Fruit fly (Drosophila melanogaster): ENCODE measurements around the gene Jhbp15.

Gene Jhbp15

dm6 chr3R:21060430-21061245 is 9.9 kb upstream of the Jhbp15 start, which contains the start of gene Mvl:
TSS of gene Mvl (minus strand) at chr3R:21060800.
- no peak for TF ChIP-seq bab1 (GFP tag; optimal IDR thresholded peaks at IDR 0.05)
- peak; percentile 37 for TF ChIP-seq ovo (GFP tag; optimal IDR thresholded peaks at IDR 0.05)
- TF ChIP-seq tj (GFP tag; optimal IDR thresholded peaks at IDR 0.05): peak; percentile 59
- no peak for TF ChIP-seq Crg-1 (GFP tag; optimal IDR thresholded peaks at IDR 0.05)
- peak; percentile 76 for TF ChIP-seq Mnt (GFP tag; optimal IDR thresholded peaks at IDR 0.05)
- TF ChIP-seq cnc (optimal IDR thresholded peaks at IDR 0.05): no peak
- TF ChIP-seq toe (GFP tag; optimal IDR thresholded peaks at IDR 0.05): no peak
- TF ChIP-seq CG7045 (GFP tag; optimal IDR thresholded peaks at IDR 0.05): no peak
- no peak for TF ChIP-seq kay (GFP tag; ENCODE audit: borderline replicate concordance)
- TF ChIP-seq CG14711 (tag; optimal IDR thresholded peaks at IDR 0.05): no peak
- no peak for TF ChIP-seq CG1620 (GFP tag; optimal IDR thresholded peaks at IDR 0.05)
- no peak for TF ChIP-seq CG5204 (GFP tag; optimal IDR thresholded peaks at IDR 0.05)
- peak; percentile 19 for TF ChIP-seq CG12768 (GFP tag; optimal IDR thresholded peaks at IDR 0.05)
- peak; percentile 11 for TF ChIP-seq CG7101 (tag; optimal IDR thresholded peaks at IDR 0.05)
- TF ChIP-seq pad (GFP tag; optimal IDR thresholded peaks at IDR 0.05): peak; percentile 98
- TF ChIP-seq CG11617 (GFP tag; optimal IDR thresholded peaks at IDR 0.05): no peak
- TF ChIP-seq Clk (GFP tag; optimal IDR thresholded peaks at IDR 0.05): no peak
- TF ChIP-seq Hr96 (GFP tag; optimal IDR thresholded peaks at IDR 0.05): no peak
- TF ChIP-seq CG33017 (tag; optimal IDR thresholded peaks at IDR 0.05): no peak
- TF ChIP-seq cic (GFP tag; optimal IDR thresholded peaks at IDR 0.05): peak; percentile 10

- TF ChIP-seq Clk (GFP tag; optimal IDR thresholded peaks at IDR 0.05): no peak
- no peak for TF ChIP-seq Mnt (GFP tag; optimal IDR thresholded peaks at IDR 0.05)
- no peak for TF ChIP-seq toe (GFP tag; optimal IDR thresholded peaks at IDR 0.05)
- TF ChIP-seq tj (GFP tag; optimal IDR thresholded peaks at IDR 0.05): no peak
- TF ChIP-seq Hr96 (GFP tag; optimal IDR thresholded peaks at IDR 0.05): no peak
- TF ChIP-seq cic (GFP tag; optimal IDR thresholded peaks at IDR 0.05): no peak
Observed at dm6 chr3R:21059486-21060356, 8.9 kb upstream of the Jhbp15 start.

dm6 chr3R:21057519-21057918 is 6.7 kb upstream of the Jhbp15 start:
- TF ChIP-seq CG33017 (tag; optimal IDR thresholded peaks at IDR 0.05) (no peak), pad (GFP tag; optimal IDR thresholded peaks at IDR 0.05) (no peak), ovo (GFP tag; optimal IDR thresholded peaks at IDR 0.05) (no peak), Clk (GFP tag; optimal IDR thresholded peaks at IDR 0.05) (no peak), toe (GFP tag; optimal IDR thresholded peaks at IDR 0.05) (no peak), CG14711 (tag; optimal IDR thresholded peaks at IDR 0.05) (no peak), Mnt (GFP tag; optimal IDR thresholded peaks at IDR 0.05) (no peak), cnc (optimal IDR thresholded peaks at IDR 0.05) (no peak), tj (GFP tag; optimal IDR thresholded peaks at IDR 0.05) (no peak), kay (GFP tag; ENCODE audit: borderline replicate concordance) (no peak), CG1620 (GFP tag; optimal IDR thresholded peaks at IDR 0.05) (no peak), CG11617 (GFP tag; optimal IDR thresholded peaks at IDR 0.05) (no peak), Hr96 (GFP tag; optimal IDR thresholded peaks at IDR 0.05) (no peak), CG7045 (GFP tag; optimal IDR thresholded peaks at IDR 0.05) (no peak)

- TF ChIP-seq cnc (optimal IDR thresholded peaks at IDR 0.05) (no peak), ovo (GFP tag; optimal IDR thresholded peaks at IDR 0.05) (no peak), kay (GFP tag; ENCODE audit: borderline replicate concordance) (no peak), CG33017 (tag; optimal IDR thresholded peaks at IDR 0.05) (no peak), CG12768 (GFP tag; optimal IDR thresholded peaks at IDR 0.05) (no peak), CG5204 (GFP tag; optimal IDR thresholded peaks at IDR 0.05) (no peak), CG7045 (GFP tag; optimal IDR thresholded peaks at IDR 0.05) (no peak), bab1 (GFP tag; optimal IDR thresholded peaks at IDR 0.05) (no peak), Clk (GFP tag; optimal IDR thresholded peaks at IDR 0.05) (no peak)
Observed at dm6 chr3R:21048729-21049128, 2.0 kb downstream of the Jhbp15 start, which contains the start of gene CG7079. TSS of gene CG7079 (minus strand) at chr3R:21048829.

dm6 chr3R:21046927-21047326 is 3.8 kb downstream of the Jhbp15 start, which contains the start of gene CG31207:
TSS of gene CG31207 (minus strand) at chr3R:21047027.
- TF ChIP-seq CG33017 (tag; optimal IDR thresholded peaks at IDR 0.05) (no peak), CG11617 (GFP tag; optimal IDR thresholded peaks at IDR 0.05) (no peak), Clk (GFP tag; optimal IDR thresholded peaks at IDR 0.05) (no peak), Hr96 (GFP tag; optimal IDR thresholded peaks at IDR 0.05) (no peak), toe (GFP tag; optimal IDR thresholded peaks at IDR 0.05) (no peak), cnc (optimal IDR thresholded peaks at IDR 0.05) (no peak), bab1 (GFP tag; optimal IDR thresholded peaks at IDR 0.05) (no peak), tj (GFP tag; optimal IDR thresholded peaks at IDR 0.05) (no peak), ovo (GFP tag; optimal IDR thresholded peaks at IDR 0.05) (no peak), CG14711 (tag; optimal IDR thresholded peaks at IDR 0.05) (no peak), kay (GFP tag; ENCODE audit: borderline replicate concordance) (no peak), CG1620 (GFP tag; optimal IDR thresholded peaks at IDR 0.05) (no peak), Crg-1 (GFP tag; optimal IDR thresholded peaks at IDR 0.05) (no peak), CG7045 (GFP tag; optimal IDR thresholded peaks at IDR 0.05) (no peak), Mnt (GFP tag; optimal IDR thresholded peaks at IDR 0.05) (no peak), CG7101 (tag; optimal IDR thresholded peaks at IDR 0.05) (no peak), pad (GFP tag; optimal IDR thresholded peaks at IDR 0.05) (no peak), CG12768 (GFP tag; optimal IDR thresholded peaks at IDR 0.05) (no peak), CG5204 (GFP tag; optimal IDR thresholded peaks at IDR 0.05) (no peak)

Data from whole organism, adult.